Fruit fly (Drosophila melanogaster) whole organism, wandering third instar larva: ENCODE measurements around the gene fwd.

Source experiments
- Abd-B ChIP-seq: fragments of >200 bp; optimal IDR thresholded peaks from 2 replicates; lab custom pipeline; 2017; ENCODE audit warnings: missing biosample characterization, missing genetic modification characterization
- CG32264 ChIP-seq: fragments of 200-800 bp; sonication (Bioruptor generic); optimal IDR thresholded peaks from 2 replicates; lab custom pipeline; 2016; ENCODE audit warnings: missing biosample characterization, missing genetic modification characterization
- CG9705 ChIP-seq: fragments of 200-800 bp; sonication (Bioruptor generic); optimal IDR thresholded peaks from 2 replicates; lab custom pipeline; 2018; ENCODE audit warnings: missing biosample characterization, mild to moderate bottlenecking, missing genetic modification characterization
- CrebA ChIP-seq: fragments of 200-800 bp; sonication (Bioruptor generic); optimal IDR thresholded peaks from 2 replicates; lab custom pipeline; 2016; ENCODE audit warnings: missing biosample characterization, mild to moderate bottlenecking, missing genetic modification characterization, borderline replicate concordance
- Dfd ChIP-seq: fragments of >200 bp; optimal IDR thresholded peaks from 2 replicates; lab custom pipeline; 2017; ENCODE audit warnings: missing biosample characterization, missing genetic modification characterization
- Dif ChIP-seq: fragments of 200-275, 200-300 bp; sonication (Bioruptor generic); optimal IDR thresholded peaks from 2 replicates; lab custom pipeline; 2018; ENCODE audit warnings: missing biosample characterization, missing genetic modification characterization; ENCODE audit not compliant: partially characterized antibody
- HLH106 ChIP-seq: fragments of 200-800 bp; optimal IDR thresholded peaks from 3 replicates; lab custom pipeline; 2019; ENCODE audit warnings: missing biosample characterization, mild to moderate bottlenecking, missing genetic modification characterization, moderate library complexity
- Hnf4 ChIP-seq: fragments of 200-800 bp; sonication (Bioruptor generic); optimal IDR thresholded peaks from 2 replicates; lab custom pipeline; 2016; ENCODE audit warnings: missing biosample characterization, mild to moderate bottlenecking, missing genetic modification characterization
- Hr78 ChIP-seq: fragments of >200 bp; optimal IDR thresholded peaks from 2 replicates; lab custom pipeline; 2017; ENCODE audit warnings: missing biosample characterization, missing genetic modification characterization
- Hr83 ChIP-seq: fragments of 200-300 bp; sonication (Bioruptor generic); optimal IDR thresholded peaks from 2 replicates; lab custom pipeline; 2016; ENCODE audit warnings: missing biosample characterization, mild to moderate bottlenecking, missing genetic modification characterization, moderate library complexity; ENCODE audit not compliant: poor library complexity, severe bottlenecking
- Jra ChIP-seq: sonication (Bioruptor generic); optimal IDR thresholded peaks from 2 replicates; lab custom pipeline; 2016; ENCODE audit warnings: missing biosample characterization, missing genetic modification characterization
- Mio ChIP-seq: sonication (Bioruptor generic); optimal IDR thresholded peaks from 2 replicates; lab custom pipeline; 2016; ENCODE audit warnings: missing biosample characterization, missing genetic modification characterization
- Myc ChIP-seq: fragments of >200 bp; optimal IDR thresholded peaks from 2 replicates; lab custom pipeline; 2017
- N ChIP-seq: fragments of >200 bp; optimal IDR thresholded peaks from 2 replicates; lab custom pipeline; 2018; ENCODE audit warnings: missing biosample characterization, missing external identifiers, missing genetic modification characterization
- OdsH ChIP-seq: fragments of 200-800 bp; sonication (Bioruptor generic); optimal IDR thresholded peaks from 2 replicates; lab custom pipeline; 2016; ENCODE audit warnings: missing biosample characterization, mild to moderate bottlenecking, missing genetic modification characterization
- Rel ChIP-seq, 2 experiments: fragments of 200-800 bp; sonication (Bioruptor generic) in 1 of 2; optimal IDR thresholded peaks; 2 replicates in 1 of 2; 3 replicates in 1 of 2; lab custom pipeline; 2016 to 2019; ENCODE audit warnings: mild to moderate bottlenecking in 2 of 2, missing biosample characterization in 2 of 2, missing genetic modification characterization in 2 of 2, moderate library complexity in 1 of 2
- Sp1 ChIP-seq: fragments of 200-800 bp; sonication (Bioruptor generic); optimal IDR thresholded peaks from 3 replicates; lab custom pipeline; 2019; ENCODE audit warnings: missing biosample characterization, mild to moderate bottlenecking, missing genetic modification characterization, moderate library complexity
- Vsx2 ChIP-seq: fragments of 200-300, 225-300 bp; sonication (Bioruptor generic); optimal IDR thresholded peaks from 2 replicates; lab custom pipeline; 2018; ENCODE audit warnings: missing biosample characterization, missing genetic modification characterization; ENCODE audit not compliant: partially characterized antibody
- br ChIP-seq: fragments of 200-800 bp; sonication (Bioruptor generic); optimal IDR thresholded peaks from 2 replicates; lab custom pipeline; 2016; ENCODE audit warnings: missing biosample characterization, missing genetic modification characterization
- brk ChIP-seq: fragments of 200-800 bp; sonication (Bioruptor generic); optimal IDR thresholded peaks from 2 replicates; lab custom pipeline; 2016; ENCODE audit warnings: missing biosample characterization, mild to moderate bottlenecking, missing genetic modification characterization
- dl ChIP-seq, 2 experiments: fragments of 175-275, 200-275 bp in 1 of 2; fragments of 200-275 bp in 1 of 2; sonication (Bioruptor generic); optimal IDR thresholded peaks; lab custom pipeline; 2018; ENCODE audit warnings: mild to moderate bottlenecking in 2 of 2, missing biosample characterization in 2 of 2, missing genetic modification characterization in 2 of 2, moderate library complexity in 2 of 2; ENCODE audit not compliant: partially characterized antibody in 2 of 2, insufficient read depth in 1 of 2
- dsf ChIP-seq: sonication (Bioruptor generic); optimal IDR thresholded peaks from 2 replicates; lab custom pipeline; 2016; ENCODE audit warnings: missing biosample characterization, missing genetic modification characterization, borderline replicate concordance
- ey ChIP-seq: fragments of 200-800 bp; sonication (Bioruptor generic); optimal IDR thresholded peaks from 2 replicates; lab custom pipeline; 2016; ENCODE audit warnings: missing biosample characterization, missing genetic modification characterization
- foxo ChIP-seq, 2 experiments: fragments of 200-800 bp; sonication (Bioruptor generic); optimal IDR thresholded peaks; 2 replicates in 1 of 2; 3 replicates in 1 of 2; lab custom pipeline; 2016 to 2017; ENCODE audit warnings: missing biosample characterization in 2 of 2, missing genetic modification characterization in 2 of 2
- fru ChIP-seq: fragments of 200-800 bp; sonication (Bioruptor generic); optimal IDR thresholded peaks from 3 replicates; lab custom pipeline; 2016; ENCODE audit warnings: missing biosample characterization, mild to moderate bottlenecking, missing genetic modification characterization
- jim ChIP-seq: fragments of 175-275, 200-325 bp; sonication (Bioruptor generic); optimal IDR thresholded peaks from 2 replicates; lab custom pipeline; 2016; ENCODE audit warnings: missing biosample characterization, mild to moderate bottlenecking, missing genetic modification characterization
- lola ChIP-seq: fragments of >200 bp; optimal IDR thresholded peaks from 2 replicates; lab custom pipeline; 2017; ENCODE audit warnings: missing biosample characterization, missing genetic modification characterization
- pan ChIP-seq: fragments of >200 bp; optimal IDR thresholded peaks from 2 replicates; lab custom pipeline; 2017
- psq ChIP-seq: fragments of 200-800 bp; sonication (Bioruptor generic); optimal IDR thresholded peaks from 3 replicates; lab custom pipeline; 2017; ENCODE audit warnings: missing biosample characterization, mild to moderate bottlenecking, missing genetic modification characterization, moderate library complexity
- rgr ChIP-seq: fragments of 200-800 bp; sonication (Bioruptor generic); optimal IDR thresholded peaks from 3 replicates; lab custom pipeline; 2016; ENCODE audit warnings: missing biosample characterization, mild to moderate bottlenecking, missing genetic modification characterization
- sage ChIP-seq: fragments of 200-800 bp; sonication (Bioruptor generic); optimal IDR thresholded peaks from 2 replicates; lab custom pipeline; 2016; ENCODE audit warnings: missing biosample characterization, mild to moderate bottlenecking, missing genetic modification characterization
- sv ChIP-seq: fragments of 200-800 bp; sonication (Bioruptor generic); optimal IDR thresholded peaks from 3 replicates; lab custom pipeline; 2016; ENCODE audit warnings: missing biosample characterization, missing genetic modification characterization
- tai ChIP-seq: sonication (Bioruptor generic); optimal IDR thresholded peaks from 2 replicates; lab custom pipeline; 2016; ENCODE audit warnings: missing biosample characterization, missing genetic modification characterization
- usp ChIP-seq: fragments of >200 bp; optimal IDR thresholded peaks from 2 replicates; lab custom pipeline; 2017; ENCODE audit warnings: missing biosample characterization, missing genetic modification characterization
- woc ChIP-seq: sonication (Bioruptor generic); optimal IDR thresholded peaks from 2 replicates; lab custom pipeline; 2016; ENCODE audit warnings: missing biosample characterization, mild to moderate bottlenecking, missing genetic modification characterization

fwd gene

dm6 chr3L:291583-292145, 28.0 kb downstream of the fwd start:
- TF ChIP-seq Hnf4 = no peak
- peak; percentile 72 for TF ChIP-seq N (GFP tag; lab: Kevin White, UChicago)
- no peak for TF ChIP-seq OdsH
- TF ChIP-seq pan (lab: Kevin White, UChicago) = no peak
- no peak for TF ChIP-seq psq
- TF ChIP-seq HLH106 (tag; lab: Kevin White, UChicago) = no peak
- no peak for TF ChIP-seq rgr (GFP tag; lab: Kevin White, UChicago)
- no peak for TF ChIP-seq foxo (GFP tag; optimal IDR thresholded peaks at IDR 0.05; lab: Kevin White, UChicago)
- no peak for TF ChIP-seq tai (GFP tag; lab: Kevin White, UChicago)
- TF ChIP-seq Jra = no peak
- TF ChIP-seq usp (GFP tag; lab: Kevin White, UChicago) = no peak
- TF ChIP-seq Abd-B (GFP tag; lab: Kevin White, UChicago) = no peak
- TF ChIP-seq lola (GFP tag; lab: Kevin White, UChicago) = no peak
- TF ChIP-seq fru = no peak
- peak; percentile 53 for TF ChIP-seq Vsx2 (GFP tag; lab: Kevin White, UChicago)
- TF ChIP-seq Mio = no peak
- TF ChIP-seq Dif (GFP tag; lab: Kevin White, UChicago) = peak; percentile 15
- no peak for TF ChIP-seq Sp1
- no peak for TF ChIP-seq dsf (GFP tag; lab: Kevin White, UChicago)
- no peak for TF ChIP-seq CG9705 (GFP tag; lab: Kevin White, UChicago)
- no peak for TF ChIP-seq dl (GFP tag; optimal IDR thresholded peaks at IDR 0.05; lab: Kevin White, UChicago; ENCODE audit: insufficient read depth in 1 of 2, partially characterized antibody in 2 of 2)
- no peak for TF ChIP-seq sv
- peak; percentile 72 for TF ChIP-seq Myc (lab: Kevin White, UChicago)
- no peak for TF ChIP-seq Rel (GFP tag; optimal IDR thresholded peaks at IDR 0.05; lab: Kevin White, UChicago)
- TF ChIP-seq Rel (tag; optimal IDR thresholded peaks at IDR 0.05; lab: Kevin White, UChicago) = no peak
- no peak for TF ChIP-seq jim
- no peak for TF ChIP-seq woc
- no peak for TF ChIP-seq CG32264 (GFP tag; lab: Kevin White, UChicago)
- TF ChIP-seq sage (GFP tag; lab: Kevin White, UChicago) = no peak
- TF ChIP-seq Hr78 (GFP tag; lab: Kevin White, UChicago) = peak; percentile 10

- TF ChIP-seq Hr83 (GFP tag; lab: Kevin White, UChicago) = no peak
- no peak for TF ChIP-seq Dfd (GFP tag; lab: Kevin White, UChicago)
- TF ChIP-seq Jra = no peak
- no peak for TF ChIP-seq foxo (GFP tag; optimal IDR thresholded peaks at IDR 0.05; lab: Kevin White, UChicago)
- no peak for TF ChIP-seq Hr78 (GFP tag; lab: Kevin White, UChicago)
- no peak for TF ChIP-seq br
These were observed 35.4 kb downstream of the fwd start for dm6 chr3L:284253-284652.

dm6 chr3L:282276-282675, 37.4 kb downstream of the fwd start:
- TF ChIP-seq Dif (GFP tag; lab: Kevin White, UChicago) = peak; percentile 16
- peak; percentile 90 for TF ChIP-seq psq
- TF ChIP-seq Jra = no peak

- TF ChIP-seq Myc (lab: Kevin White, UChicago) = no peak
- TF ChIP-seq Mio = no peak
These were observed 42.8 kb downstream of the fwd start, which contains the start of gene RhoGEF3 for dm6 chr3L:276736-277487. TSS of gene RhoGEF3 (plus strand) at chr3L:277437.

dm6 chr3L:274855-275254, 44.8 kb downstream of the fwd start, which contains the start of gene ttm2:
TSS of gene ttm2 (plus strand) at chr3L:275155.
- no peak for TF ChIP-seq ey (GFP tag; lab: Kevin White, UChicago)
- no peak for TF ChIP-seq Sp1
- TF ChIP-seq Hr83 (GFP tag; lab: Kevin White, UChicago) = no peak
- TF ChIP-seq Jra = no peak
- TF ChIP-seq brk (GFP tag; lab: Kevin White, UChicago) = no peak
- TF ChIP-seq dl (GFP tag; optimal IDR thresholded peaks at IDR 0.05; lab: Kevin White, UChicago; ENCODE audit: insufficient read depth in 1 of 2, partially characterized antibody in 2 of 2) = no peak
- no peak for TF ChIP-seq Dfd (GFP tag; lab: Kevin White, UChicago)
- no peak for TF ChIP-seq CG9705 (GFP tag; lab: Kevin White, UChicago)
- TF ChIP-seq Hnf4 = no peak
- TF ChIP-seq br = no peak
- TF ChIP-seq woc = no peak
- TF ChIP-seq CrebA (GFP tag; lab: Kevin White, UChicago) = no peak
- TF ChIP-seq dsf (GFP tag; lab: Kevin White, UChicago) = no peak
- TF ChIP-seq HLH106 (tag; lab: Kevin White, UChicago) = no peak
- TF ChIP-seq Myc (lab: Kevin White, UChicago) = no peak
